Fruit fly (Drosophila melanogaster) whole organism, embryonic: ENCODE measurements around the gene TotZ.
A peak's percentile ranks its signal among the peaks of the same experiment; 100 is the strongest.

Experiments used
- CG10431 ChIP-seq: fragments of 200-800 bp; sonication (Bioruptor generic); optimal IDR thresholded peaks from 3 replicates; lab custom pipeline; 2018; ENCODE audit warnings: missing biosample characterization, mild to moderate bottlenecking, missing genetic modification characterization
- CG12104 ChIP-seq: fragments of 200-800 bp; sonication (Bioruptor generic); optimal IDR thresholded peaks from 3 replicates; lab custom pipeline; 2016; ENCODE audit warnings: missing biosample characterization, missing genetic modification characterization
- CG12155 ChIP-seq: fragments of 200-800 bp; sonication (Bioruptor generic); optimal IDR thresholded peaks from 3 replicates; lab custom pipeline; 2016; ENCODE audit warnings: missing biosample characterization, missing genetic modification characterization
- CG12391 ChIP-seq: fragments of 200-800 bp; sonication (Bioruptor generic); optimal IDR thresholded peaks from 3 replicates; lab custom pipeline; 2018; ENCODE audit warnings: missing biosample characterization, mild to moderate bottlenecking, missing genetic modification characterization, moderate library complexity
- CG13287 ChIP-seq: fragments of 200-800 bp; sonication (Bioruptor generic); IDR thresholded peaks from 2 replicates; pipeline ENCODE4 v1.3.6; 2022; ENCODE audit warnings: missing biosample characterization, missing genetic modification characterization; ENCODE audit not compliant: partially characterized antibody
- CG14014 ChIP-seq: fragments of 200-800 bp; sonication (Bioruptor generic); IDR thresholded peaks from 2 replicates; pipeline ENCODE4 v1.3.6; 2022; ENCODE audit warnings: missing biosample characterization, missing genetic modification characterization
- CG15269 ChIP-seq: fragments of 200-800 bp; sonication (Bioruptor generic); optimal IDR thresholded peaks from 2 replicates; lab custom pipeline; 2018; ENCODE audit warnings: missing biosample characterization, mild to moderate bottlenecking, missing genetic modification characterization, moderate library complexity
- CG1529 ChIP-seq: fragments of 200-800 bp; sonication (Bioruptor generic); optimal IDR thresholded peaks from 3 replicates; lab custom pipeline; 2018; ENCODE audit warnings: missing biosample characterization, missing genetic modification characterization
- CG15696 ChIP-seq: fragments of 200-800 bp; sonication (Bioruptor generic); optimal IDR thresholded peaks from 2 replicates; lab custom pipeline; 2019; ENCODE audit warnings: missing biosample characterization, mild to moderate bottlenecking, missing genetic modification characterization, moderate library complexity
- CG16813 ChIP-seq: fragments of 200-800 bp; sonication (Bioruptor generic); IDR thresholded peaks from 3 replicates; pipeline ENCODE4 v1.3.6; 2022; ENCODE audit warnings: missing biosample characterization, missing genetic modification characterization; ENCODE audit not compliant: partially characterized antibody
- CG17568 ChIP-seq: fragments of 200-800 bp; sonication (Bioruptor generic); optimal IDR thresholded peaks from 2 replicates; lab custom pipeline; 2018; ENCODE audit warnings: missing biosample characterization, mild to moderate bottlenecking, missing genetic modification characterization, moderate library complexity
- CG2120 ChIP-seq: fragments of 200-800 bp; sonication (Bioruptor generic); optimal IDR thresholded peaks from 3 replicates; lab custom pipeline; 2016; ENCODE audit warnings: missing biosample characterization, missing genetic modification characterization
- CG2712 ChIP-seq: fragments of 200-800 bp; optimal IDR thresholded peaks from 3 replicates; lab custom pipeline; 2019; ENCODE audit warnings: missing biosample characterization, mild to moderate bottlenecking, missing genetic modification characterization, moderate library complexity
- CG30431 ChIP-seq: fragments of 200-800 bp; sonication (Bioruptor generic); optimal IDR thresholded peaks from 2 replicates; lab custom pipeline; 2017; ENCODE audit warnings: missing biosample characterization, missing genetic modification characterization
- CG31388 ChIP-seq: fragments of 200-800 bp; sonication (Bioruptor generic); optimal IDR thresholded peaks from 2 replicates; lab custom pipeline; 2016; ENCODE audit warnings: missing biosample characterization, missing genetic modification characterization
- CG31441 ChIP-seq: fragments of 200-800 bp; sonication (Bioruptor generic); IDR thresholded peaks from 2 replicates; pipeline ENCODE4 v1.3.6; 2022; ENCODE audit warnings: missing biosample characterization, missing genetic modification characterization
- CG34422 ChIP-seq: fragments of 200-800 bp; sonication (Bioruptor generic); IDR thresholded peaks from 3 replicates; pipeline ENCODE4 v1.3.6; 2022; ENCODE audit warnings: missing biosample characterization, missing genetic modification characterization
- CG3726 ChIP-seq: fragments of 200-800 bp; sonication (Bioruptor generic); IDR thresholded peaks from 3 replicates; pipeline ENCODE4, ENCODE4 v1.3.6; 2022; ENCODE audit warnings: missing biosample characterization, missing genetic modification characterization
- CG4854 ChIP-seq: fragments of 200-800 bp; sonication (Bioruptor generic); optimal IDR thresholded peaks from 2 replicates; lab custom pipeline; 2016; ENCODE audit warnings: missing biosample characterization, missing genetic modification characterization, inconsistent platforms
- CG8924 ChIP-seq: fragments of 200-800 bp; optimal IDR thresholded peaks from 3 replicates; lab custom pipeline; 2019; ENCODE audit warnings: missing biosample characterization, mild to moderate bottlenecking, missing genetic modification characterization, moderate library complexity
- Ets65A ChIP-seq: fragments of 200-800 bp; sonication (Bioruptor generic); peaks from one replicate; lab custom pipeline; 2016; ENCODE audit warnings: missing biosample characterization, missing genetic modification characterization
- H15 ChIP-seq: fragments of 200-800 bp; sonication (Bioruptor generic); IDR thresholded peaks from 3 replicates; pipeline ENCODE4 v1.3.6; 2022; ENCODE audit warnings: missing biosample characterization, missing genetic modification characterization
- Hey ChIP-seq: fragments of 200-800 bp; sonication (Bioruptor generic); optimal IDR thresholded peaks from 3 replicates; lab custom pipeline; 2018; ENCODE audit warnings: missing biosample characterization, mild to moderate bottlenecking, missing genetic modification characterization
- HmgD ChIP-seq: fragments of 200-800 bp; sonication (Bioruptor generic); optimal IDR thresholded peaks from 3 replicates; lab custom pipeline; 2016; ENCODE audit warnings: missing biosample characterization, missing genetic modification characterization
- Hmx ChIP-seq: fragments of 200-800 bp; sonication (Bioruptor generic); optimal IDR thresholded peaks from 2 replicates; lab custom pipeline; 2016; ENCODE audit warnings: missing biosample characterization, missing genetic modification characterization
- Hr51 ChIP-seq, 2 experiments: fragments of 200-800 bp; sonication (Bioruptor generic); optimal IDR thresholded peaks; 2 replicates in 1 of 2; 3 replicates in 1 of 2; lab custom pipeline; 2016 to 2018; ENCODE audit warnings: missing biosample characterization in 2 of 2, missing genetic modification characterization in 2 of 2, mild to moderate bottlenecking in 1 of 2, moderate library complexity in 1 of 2
- Hr78 ChIP-seq, 2 experiments: fragments of 200-800 bp in 1 of 2; fragments of >200 bp in 1 of 2; sonication (Bioruptor generic) in 1 of 2; optimal IDR thresholded peaks; 2 replicates each; lab custom pipeline; 2017 to 2019; ENCODE audit warnings: missing biosample characterization in 2 of 2, missing genetic modification characterization in 2 of 2, mild to moderate bottlenecking in 1 of 2, moderate library complexity in 1 of 2
- Lpt ChIP-seq: fragments of >200 bp; optimal IDR thresholded peaks from 2 replicates; lab custom pipeline; 2018; ENCODE audit warnings: missing biosample characterization, missing genetic modification characterization
- Spps ChIP-seq: fragments of 200-800 bp; sonication (Bioruptor generic); optimal IDR thresholded peaks from 2 replicates; lab custom pipeline; 2018; ENCODE audit warnings: missing biosample characterization, mild to moderate bottlenecking, missing genetic modification characterization
- TFAM ChIP-seq: fragments of 200-800 bp; sonication (Bioruptor generic); optimal IDR thresholded peaks from 2 replicates; lab custom pipeline; 2017; ENCODE audit warnings: missing biosample characterization, missing genetic modification characterization, inconsistent platforms
- Usf ChIP-seq: fragments of 200-800 bp; sonication (Bioruptor generic); optimal IDR thresholded peaks from 2 replicates; lab custom pipeline; 2017; ENCODE audit warnings: missing genotype, missing biosample characterization, missing genetic modification characterization
- YL-1 ChIP-seq: fragments of 200-800 bp; sonication (Bioruptor generic); optimal IDR thresholded peaks from 3 replicates; lab custom pipeline; 2017; ENCODE audit warnings: missing biosample characterization, mild to moderate bottlenecking, missing genetic modification characterization
- cad ChIP-seq: fragments of >200 bp; optimal IDR thresholded peaks from 2 replicates; lab custom pipeline; 2017; ENCODE audit warnings: missing biosample characterization, missing genetic modification characterization
- cwo ChIP-seq: fragments of 200-800 bp; sonication (Bioruptor generic); optimal IDR thresholded peaks from 3 replicates; lab custom pipeline; 2017; ENCODE audit warnings: missing biosample characterization, missing genetic modification characterization, mild to moderate bottlenecking, moderate library complexity, missing genetic modification reagents
- da ChIP-seq: fragments of 200-800 bp; sonication (Bioruptor generic); optimal IDR thresholded peaks from 2 replicates; lab custom pipeline; 2016; ENCODE audit warnings: missing biosample characterization, missing genetic modification characterization
- dm ChIP-seq: fragments of 200-800 bp; sonication (Bioruptor generic); optimal IDR thresholded peaks from 3 replicates; lab custom pipeline; 2016; ENCODE audit warnings: missing biosample characterization, missing genetic modification characterization
- h ChIP-seq: fragments of >200 bp; optimal IDR thresholded peaks from 2 replicates; lab custom pipeline; 2017
- hbn ChIP-seq: fragments of 200-800 bp; sonication (Bioruptor generic); IDR thresholded peaks from 2 replicates; pipeline ENCODE4 v1.3.6; 2022; ENCODE audit warnings: missing biosample characterization, missing genetic modification characterization; ENCODE audit not compliant: partially characterized antibody
- jumu ChIP-seq: fragments of 200-800 bp; sonication (Bioruptor generic); optimal IDR thresholded peaks from 3 replicates; lab custom pipeline; 2016; ENCODE audit warnings: missing biosample characterization, missing genetic modification characterization
- mirr ChIP-seq: fragments of 200-800 bp; sonication (Bioruptor generic); optimal IDR thresholded peaks from 3 replicates; lab custom pipeline; 2018; ENCODE audit warnings: missing biosample characterization, mild to moderate bottlenecking, missing genetic modification characterization
- nmo ChIP-seq: fragments of 200-800 bp; sonication (Bioruptor generic); optimal IDR thresholded peaks from 2 replicates; lab custom pipeline; 2018; ENCODE audit warnings: missing biosample characterization, mild to moderate bottlenecking, missing genetic modification characterization, moderate library complexity
- org-1 ChIP-seq: fragments of 200-800 bp; sonication (Bioruptor generic); optimal IDR thresholded peaks from 2 replicates; lab custom pipeline; 2017; ENCODE audit warnings: missing biosample characterization, missing genetic modification characterization
- pan ChIP-seq, 4 experiments: fragments of >200 bp in 3 of 4; fragments of 200-800 bp in 1 of 4; sonication (Bioruptor generic) in 1 of 4; optimal IDR thresholded peaks in 3 of 4; IDR thresholded peaks in 1 of 4; 2 replicates each; pipeline versions ENCODE4 v1.3.6 to Lab custom; 2017 to 2022; ENCODE audit warnings: missing biosample characterization in 2 of 4, missing genetic modification characterization in 2 of 4, mixed read lengths in 1 of 4
- prd ChIP-seq, 3 experiments: fragments of >200 bp in 2 of 3; fragments of 200-800 bp in 1 of 3; sonication (Bioruptor generic) in 1 of 3; optimal IDR thresholded peaks in 2 of 3; IDR thresholded peaks in 1 of 3; 2 replicates in 2 of 3; 3 replicates in 1 of 3; pipeline versions ENCODE4 v1.3.6 to Lab custom; 2017 to 2022; ENCODE audit warnings: missing biosample characterization in 1 of 3, missing genetic modification characterization in 1 of 3
- pros ChIP-seq: fragments of 200-800 bp; sonication (Bioruptor generic); optimal IDR thresholded peaks from 3 replicates; lab custom pipeline; 2019; ENCODE audit warnings: missing biosample characterization, mild to moderate bottlenecking, missing genetic modification characterization, moderate library complexity
- ro ChIP-seq: fragments of 200-800 bp; sonication (Bioruptor generic); IDR thresholded peaks from 2 replicates; pipeline ENCODE4 v1.3.6; 2022; ENCODE audit warnings: missing biosample characterization, missing genetic modification characterization
- slbo ChIP-seq: fragments of 200-800 bp; sonication (Bioruptor generic); IDR thresholded peaks from 2 replicates; pipeline ENCODE4 v1.3.6; 2022; ENCODE audit warnings: missing biosample characterization, missing genetic modification characterization
- trh ChIP-seq: fragments of 200-800 bp; sonication (Bioruptor generic); optimal IDR thresholded peaks from 2 replicates; lab custom pipeline; 2016; ENCODE audit warnings: missing biosample characterization, missing genetic modification characterization

TotZ gene

dm6 chr3R:20832689-20833524 lies 44.6 kb upstream of the TotZ start, which contains the start of gene Synd (continued):
- TF ChIP-seq pan (optimal IDR thresholded peaks at IDR 0.05; lab: Kevin White, UChicago) (no peak), pan (GFP tag; optimal IDR thresholded peaks at IDR 0.05 in 1 of 2, IDR thresholded peaks at IDR 0.05 in 1 of 2) (no peak), CG10431 (peak; percentile 79), CG15696 (tag; lab: Kevin White, UChicago) (no peak), CG17568 (peak; percentile 43), HmgD (GFP tag; lab: Kevin White, UChicago) (no peak), Lpt (GFP tag; lab: Kevin White, UChicago) (no peak), mirr (GFP tag; lab: Kevin White, UChicago) (peak; percentile 27), CG4854 (GFP tag; lab: Kevin White, UChicago) (no peak), org-1 (no peak), CG12155 (GFP tag; lab: Kevin White, UChicago) (no peak), Hey (no peak), Ets65A (GFP tag; lab: Kevin White, UChicago) (no peak), prd (optimal IDR thresholded peaks at IDR 0.05; lab: Kevin White, UChicago) (no peak), prd (GFP tag; IDR thresholded peaks at IDR 0.05; lab: Robert Waterston, UW) (no peak), CG2712 (tag; lab: Kevin White, UChicago) (peak; percentile 11), CG34422 (peak; percentile 58; the same call in 1 of the 3 replicates), CG15269 (tag; lab: Kevin White, UChicago) (peak; percentile 2), CG14014 (GFP tag; lab: Robert Waterston, UW) (no peak; the same call in 1 of the 2 replicates), TFAM (GFP tag; lab: Kevin White, UChicago) (no peak), cwo (GFP tag; lab: Kevin White, UChicago) (peak; percentile 35), Hr78 (GFP tag; optimal IDR thresholded peaks at IDR 0.05; lab: Kevin White, UChicago) (peak in 1 of 2 experiments; percentile 85), pros (GFP tag; lab: Kevin White, UChicago) (peak; percentile 90), CG31388 (GFP tag; lab: Kevin White, UChicago) (no peak), Usf (GFP tag; lab: Kevin White, UChicago) (no peak), da (GFP tag; lab: Kevin White, UChicago) (no peak), CG12104 (peak; percentile 3), CG13287 (GFP tag; lab: Robert Waterston, UW) (peak; percentile 45), ro (GFP tag; lab: Robert Waterston, UW) (no peak), CG12391 (no peak), CG30431 (GFP tag; lab: Kevin White, UChicago) (no peak), Spps (tag; lab: Kevin White, UChicago) (no peak), CG3726 (no peak), CG31441 (GFP tag; lab: Robert Waterston, UW) (no peak), trh (no peak), YL-1 (GFP tag; lab: Kevin White, UChicago) (peak; percentile 44), CG8924 (tag; lab: Kevin White, UChicago) (peak; percentile 63), jumu (GFP tag; lab: Kevin White, UChicago) (no peak), H15 (GFP tag; lab: Robert Waterston, UW) (no peak), Hmx (no peak), cad (GFP tag; lab: Kevin White, UChicago) (no peak), CG2120 (peak; percentile 53), nmo (GFP tag; lab: Kevin White, UChicago) (peak; percentile 56), CG16813 (GFP tag; lab: Robert Waterston, UW) (no peak), CG1529 (GFP tag; lab: Kevin White, UChicago) (no peak), dm (no peak), Hr51 (GFP tag; optimal IDR thresholded peaks at IDR 0.05; lab: Kevin White, UChicago) (peak in 1 of 2 experiments; percentile 9), hbn (GFP tag; lab: Robert Waterston, UW) (peak; percentile 31; the same call in 1 of the 2 replicates), slbo (GFP tag; lab: Robert Waterston, UW) (no peak), h (lab: Kevin White, UChicago) (no peak)
